Worm (Caenorhabditis elegans): ENCODE results near the gene K07F5.15.
"Not testable (repeated sequence)": the region's sequence is repeated elsewhere in the genome, so short reads cannot be mapped to it uniquely, and the experiment has no call there.

Gene K07F5.15

ce11 chrIV:9884257-9884656 is 19.4 kb downstream of the K07F5.15 start, which contains the start of the genes prp-18 and mccc-1:
Gene prp-18 (minus strand): TSS chrIV:9884383.
Gene mccc-1 (plus strand): TSS chrIV:9884570.
- TF ChIP-seq sem-4 (tag; optimal IDR thresholded peaks at IDR 0.05) (peak; percentile 11), mdl-1 (tag; optimal IDR thresholded peaks at IDR 0.05) (no peak), sma-9 (GFP tag; optimal IDR thresholded peaks at IDR 0.05) (peak; percentile 23), sma-9 (tag; optimal IDR thresholded peaks at IDR 0.05) (no peak), nhr-129 (tag; optimal IDR thresholded peaks at IDR 0.05) (peak; percentile 51), alr-1 (tag; optimal IDR thresholded peaks at IDR 0.05) (no peak), gmeb-1 (tag; optimal IDR thresholded peaks at IDR 0.05) (peak; percentile 21), nhr-23 (tag; optimal IDR thresholded peaks at IDR 0.05) (no peak), ama-1 (optimal IDR thresholded peaks at IDR 0.05) (no peak), ZK546.5 (tag; optimal IDR thresholded peaks at IDR 0.05) (no peak), unc-55 (GFP tag; optimal IDR thresholded peaks at IDR 0.05) (peak; percentile 82), nhr-10 (tag; optimal IDR thresholded peaks at IDR 0.05) (no peak), ztf-11 (tag; optimal IDR thresholded peaks at IDR 0.05) (no peak), C34F6.9 (tag; optimal IDR thresholded peaks at IDR 0.05) (peak; percentile 90), nhr-77 (tag; optimal IDR thresholded peaks at IDR 0.05) (no peak), fos-1 (tag; optimal IDR thresholded peaks at IDR 0.05) (peak; percentile 47), sma-3 (GFP tag; optimal IDR thresholded peaks at IDR 0.05) (no peak), nhr-6 (tag; optimal IDR thresholded peaks at IDR 0.05) (no peak), crh-2 (tag; optimal IDR thresholded peaks at IDR 0.05) (peak; percentile 60)

DNA sequence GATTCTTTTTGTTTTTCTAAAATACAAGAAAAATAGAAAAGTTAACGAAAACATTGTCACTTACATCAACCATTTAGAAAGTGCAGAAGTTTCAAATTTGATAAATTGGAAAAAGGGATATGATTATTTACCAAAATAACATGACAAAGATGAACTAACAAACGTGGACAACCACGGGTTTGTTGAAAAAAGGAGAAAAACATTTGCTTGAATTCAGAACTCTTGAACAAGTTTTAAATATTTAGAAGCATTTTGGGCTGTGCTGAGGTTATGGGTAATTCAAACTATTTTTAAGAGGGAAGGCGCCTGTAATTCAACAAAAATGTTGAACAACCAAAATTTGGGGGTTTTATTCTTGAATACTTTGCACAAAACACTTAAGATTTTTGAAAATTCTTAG is 25.0 kb downstream of the K07F5.15 start, which contains the start of gene ttbk-3:
Gene ttbk-3, minus strand, starts transcription at position 101 of the 400 bp plus-strand sequence.
- TF ChIP-seq sma-9 (GFP tag; optimal IDR thresholded peaks at IDR 0.05): no peak
- TF ChIP-seq sma-9 (tag; optimal IDR thresholded peaks at IDR 0.05): no peak
- TF ChIP-seq nhr-10 (tag; optimal IDR thresholded peaks at IDR 0.05): no peak
- TF ChIP-seq lin-13 (GFP tag; optimal IDR thresholded peaks at IDR 0.05): no peak
- TF ChIP-seq blmp-1 (tag; optimal IDR thresholded peaks at IDR 0.05; ENCODE audit: insufficient read depth): no peak
- TF ChIP-seq nhr-77 (tag; optimal IDR thresholded peaks at IDR 0.05): no peak
- no peak for TF ChIP-seq lin-11 (tag; optimal IDR thresholded peaks at IDR 0.05)
- no peak for TF ChIP-seq unc-39 (tag; optimal IDR thresholded peaks at IDR 0.05)
- TF ChIP-seq F13H6.1 (tag; optimal IDR thresholded peaks at IDR 0.05): no peak
- TF ChIP-seq sem-4 (tag; optimal IDR thresholded peaks at IDR 0.05): no peak
- no peak for TF ChIP-seq Y55F3AM.14 (GFP tag; optimal IDR thresholded peaks at IDR 0.05)
- no peak for TF ChIP-seq peb-1 (tag; optimal IDR thresholded peaks at IDR 0.05)
- TF ChIP-seq ztf-1 (GFP tag; conservative IDR thresholded peaks at IDR 0.05): no peak
- TF ChIP-seq skn-1 (tag; optimal IDR thresholded peaks at IDR 0.05): no peak
- TF ChIP-seq nhr-25 (tag; optimal IDR thresholded peaks at IDR 0.05): no peak
- TF ChIP-seq egl-27 (tag; optimal IDR thresholded peaks at IDR 0.05): no peak
- no peak for TF ChIP-seq zag-1 (tag; optimal IDR thresholded peaks at IDR 0.05)
- no peak for TF ChIP-seq lsy-2 (tag; optimal IDR thresholded peaks at IDR 0.05)
- no peak for TF ChIP-seq ceh-82 (tag; optimal IDR thresholded peaks at IDR 0.05)
- no peak for TF ChIP-seq nhr-21 (tag; optimal IDR thresholded peaks at IDR 0.05)

ce11 chrIV:9891938-9892337 is 27.1 kb downstream of the K07F5.15 start, which contains the start of gene F32B6.4:
Gene F32B6.4 (minus strand): TSS chrIV:9892038.
- no peak for TF ChIP-seq aly-2 (tag; optimal IDR thresholded peaks at IDR 0.05)
- no peak for TF ChIP-seq crh-2 (tag; optimal IDR thresholded peaks at IDR 0.05)
- no peak for TF ChIP-seq nhr-237 (tag; optimal IDR thresholded peaks at IDR 0.05)
- TF ChIP-seq elt-3 (tag; optimal IDR thresholded peaks at IDR 0.05): no peak
- TF ChIP-seq nhr-21 (tag; optimal IDR thresholded peaks at IDR 0.05): no peak
- TF ChIP-seq egl-27 (tag; optimal IDR thresholded peaks at IDR 0.05): no peak
- no peak for TF ChIP-seq nhr-25 (tag; optimal IDR thresholded peaks at IDR 0.05)
- no peak for TF ChIP-seq nhr-23 (tag; optimal IDR thresholded peaks at IDR 0.05)
- no peak for TF ChIP-seq blmp-1 (tag; optimal IDR thresholded peaks at IDR 0.05; ENCODE audit: insufficient read depth)
- no peak for TF ChIP-seq mdl-1 (tag; optimal IDR thresholded peaks at IDR 0.05)
- no peak for TF ChIP-seq sma-9 (GFP tag; optimal IDR thresholded peaks at IDR 0.05)
- no peak for TF ChIP-seq sma-9 (tag; optimal IDR thresholded peaks at IDR 0.05)
- TF ChIP-seq C34F6.9 (tag; optimal IDR thresholded peaks at IDR 0.05): no peak
- no peak for TF ChIP-seq snpc-4 (tag; optimal IDR thresholded peaks at IDR 0.05)

- not testable (repeated sequence) for TF ChIP-seq blmp-1 (tag; optimal IDR thresholded peaks at IDR 0.05; ENCODE audit: insufficient read depth); egl-27 (tag; optimal IDR thresholded peaks at IDR 0.05); elt-1 (tag; optimal IDR thresholded peaks at IDR 0.05)
Measured at ce11 chrIV:9893649-9894048, 28.8 kb downstream of the K07F5.15 start, which contains the start of gene sss-1. Gene sss-1 (minus strand): TSS chrIV:9893749.
